Worm (Caenorhabditis elegans): ENCODE measurements around the gene F10D7.5.

F10D7.5 gene

ce11 chrX:17413868-17414267 is 22.5 kb upstream of the F10D7.5 start, which contains the start of gene crb-1:
crb-1 (minus strand) TSS chrX:17414014.
- TF ChIP-seq alr-1 (tag; optimal IDR thresholded peaks at IDR 0.05) (no peak), egl-27 (tag; optimal IDR thresholded peaks at IDR 0.05) (no peak), nhr-25 (tag; optimal IDR thresholded peaks at IDR 0.05) (no peak), peb-1 (tag; optimal IDR thresholded peaks at IDR 0.05) (no peak), sma-9 (GFP tag; optimal IDR thresholded peaks at IDR 0.05) (no peak), sma-9 (tag; optimal IDR thresholded peaks at IDR 0.05) (no peak), lin-39 (tag; optimal IDR thresholded peaks at IDR 0.05) (no peak), Y55F3AM.14 (GFP tag; optimal IDR thresholded peaks at IDR 0.05) (no peak), nhr-12 (tag; optimal IDR thresholded peaks at IDR 0.05) (no peak)

- no peak for TF ChIP-seq ZK546.5 (tag; optimal IDR thresholded peaks at IDR 0.05)
- TF ChIP-seq unc-39 (tag; optimal IDR thresholded peaks at IDR 0.05): no peak
- TF ChIP-seq nhr-21 (tag; optimal IDR thresholded peaks at IDR 0.05): no peak
- no peak for TF ChIP-seq ztf-1 (GFP tag; conservative IDR thresholded peaks at IDR 0.05)
- no peak for TF ChIP-seq lin-11 (tag; optimal IDR thresholded peaks at IDR 0.05)
- no peak for TF ChIP-seq dmd-4 (tag; optimal IDR thresholded peaks at IDR 0.05)
- TF ChIP-seq alr-1 (tag; optimal IDR thresholded peaks at IDR 0.05): no peak
- TF ChIP-seq ztf-4 (tag; optimal IDR thresholded peaks at IDR 0.05): no peak
- TF ChIP-seq sma-3 (GFP tag; optimal IDR thresholded peaks at IDR 0.05): no peak
- no peak for TF ChIP-seq nhr-12 (tag; optimal IDR thresholded peaks at IDR 0.05)
- TF ChIP-seq skn-1 (tag; optimal IDR thresholded peaks at IDR 0.05): no peak
- TF ChIP-seq nhr-77 (tag; optimal IDR thresholded peaks at IDR 0.05): no peak
- no peak for TF ChIP-seq F13H6.1 (tag; optimal IDR thresholded peaks at IDR 0.05)
- no peak for TF ChIP-seq sem-4 (tag; optimal IDR thresholded peaks at IDR 0.05)
- TF ChIP-seq peb-1 (tag; optimal IDR thresholded peaks at IDR 0.05): no peak
- no peak for TF ChIP-seq unc-55 (GFP tag; optimal IDR thresholded peaks at IDR 0.05)
- no peak for TF ChIP-seq nhr-237 (tag; optimal IDR thresholded peaks at IDR 0.05)
- TF ChIP-seq nhr-6 (tag; optimal IDR thresholded peaks at IDR 0.05): no peak
Observed at ce11 chrX:17412642-17413041, 21.2 kb upstream of the F10D7.5 start.

- no peak for TF ChIP-seq ztf-11 (tag; optimal IDR thresholded peaks at IDR 0.05)
- peak; percentile 63 for TF ChIP-seq R02D3.7 (tag; optimal IDR thresholded peaks at IDR 0.05)
Observed at ce11 chrX:17408855-17409254, 17.4 kb upstream of the F10D7.5 start.

- no peak for TF ChIP-seq nhr-129 (tag; optimal IDR thresholded peaks at IDR 0.05)
- TF ChIP-seq sma-3 (GFP tag; optimal IDR thresholded peaks at IDR 0.05): no peak
- TF ChIP-seq nhr-25 (tag; optimal IDR thresholded peaks at IDR 0.05): no peak
- TF ChIP-seq ZK546.5 (tag; optimal IDR thresholded peaks at IDR 0.05): no peak
- TF ChIP-seq nhr-237 (tag; optimal IDR thresholded peaks at IDR 0.05): no peak
- TF ChIP-seq unc-62 (GFP tag; optimal IDR thresholded peaks at IDR 0.05): no peak
- no peak for TF ChIP-seq ztf-11 (tag; optimal IDR thresholded peaks at IDR 0.05)
- TF ChIP-seq crh-2 (tag; optimal IDR thresholded peaks at IDR 0.05): no peak
- TF ChIP-seq ztf-4 (tag; optimal IDR thresholded peaks at IDR 0.05): no peak
- no peak for TF ChIP-seq C34F6.9 (tag; optimal IDR thresholded peaks at IDR 0.05)
Observed at ce11 chrX:17403058-17403457, 11.6 kb upstream of the F10D7.5 start.

ce11 chrX:17401264-17401663 is 9.8 kb upstream of the F10D7.5 start, which contains the start of gene F11C7.6:
F11C7.6 (plus strand) TSS chrX:17401564.
- TF ChIP-seq nhr-6 (tag; optimal IDR thresholded peaks at IDR 0.05) (no peak), lin-11 (tag; optimal IDR thresholded peaks at IDR 0.05) (no peak), unc-55 (GFP tag; optimal IDR thresholded peaks at IDR 0.05) (no peak), sma-9 (GFP tag; optimal IDR thresholded peaks at IDR 0.05) (no peak), sma-9 (tag; optimal IDR thresholded peaks at IDR 0.05) (no peak), nhr-10 (tag; optimal IDR thresholded peaks at IDR 0.05) (no peak), unc-39 (tag; optimal IDR thresholded peaks at IDR 0.05) (no peak), unc-62 (GFP tag; optimal IDR thresholded peaks at IDR 0.05) (no peak), nhr-12 (tag; optimal IDR thresholded peaks at IDR 0.05) (no peak), crh-2 (tag; optimal IDR thresholded peaks at IDR 0.05) (no peak), ceh-82 (tag; optimal IDR thresholded peaks at IDR 0.05) (no peak)

- TF ChIP-seq nhr-129 (tag; optimal IDR thresholded peaks at IDR 0.05): no peak
- TF ChIP-seq ztf-1 (GFP tag; conservative IDR thresholded peaks at IDR 0.05): no peak
Observed at ce11 chrX:17400425-17400824, 9.0 kb upstream of the F10D7.5 start.

Data from whole organism, L2 larva.